Worm (Caenorhabditis elegans) whole organism, L4 larva: Measurements from ENCODE around the gene Y66A7A.4.

Experiments used
- F26F4.8 ChIP-seq: fragments of 200-800 bp; sonication (Bioruptor generic); conservative IDR thresholded peaks from 2 replicates; pipeline ENCODE4 v1.3.6; 2022; ENCODE audit warnings: missing genetic modification characterization, missing compliant biosample characterization
- T26A8.4 ChIP-seq: fragments of 200-800 bp; sonication (Bioruptor generic); IDR thresholded peaks from 2 replicates; pipeline ENCODE4 v1.3.6; 2022; ENCODE audit warnings: missing genetic modification characterization, missing compliant biosample characterization
- Y105C5A.15 ChIP-seq: fragments of 200-800 bp; sonication (Bioruptor generic); IDR thresholded peaks from 2 replicates; pipeline ENCODE4 v1.3.6; 2022; ENCODE audit warnings: missing genetic modification characterization, missing compliant biosample characterization
- Y75B8A.6 ChIP-seq: fragments of 200-800 bp; sonication (Bioruptor generic); IDR thresholded peaks from 2 replicates; pipeline ENCODE4 v1.3.6; 2022; ENCODE audit warnings: missing genetic modification reagents, missing genetic modification characterization, missing compliant biosample characterization
- aha-1 ChIP-seq: fragments of 150-350 bp; peaks from one replicate; lab custom pipeline; 2014; ENCODE audit warnings: missing biosample characterization, missing genetic modification characterization
- arid-1 ChIP-seq: fragments of 200-800 bp; sonication (Bioruptor generic); conservative IDR thresholded peaks from 2 replicates; pipeline ENCODE4 v1.3.6; 2022; ENCODE audit warnings: missing genetic modification reagents, missing genetic modification characterization, missing compliant biosample characterization
- attf-4 ChIP-seq: sonication (generic microtip); optimal IDR thresholded peaks from 3 replicates; lab custom pipeline; 2017; ENCODE audit warnings: missing biosample characterization, missing genetic modification characterization
- ceh-28 ChIP-seq: fragments of 150-350 bp; optimal IDR thresholded peaks from 2 replicates; lab custom pipeline; 2014; ENCODE audit warnings: missing biosample characterization, missing genetic modification reagents, missing genetic modification characterization
- ceh-82 ChIP-seq: sonication (generic microtip); optimal IDR thresholded peaks from 2 replicates; lab custom pipeline; 2017; ENCODE audit warnings: missing biosample characterization, missing genetic modification characterization
- daf-16 ChIP-seq, 3 experiments: sonication (generic microtip); optimal IDR thresholded peaks; 2 replicates each; lab custom pipeline; 2016 to 2017; ENCODE audit warnings: missing genetic modification characterization in 3 of 3, missing genetic modification reagents in 3 of 3, mild to moderate bottlenecking in 2 of 3, missing compliant biosample characterization in 2 of 3, missing biosample characterization in 1 of 3, moderate library complexity in 1 of 3
- daf-8 ChIP-seq: fragments of 200-800 bp; sonication (Bioruptor generic); IDR thresholded peaks from 2 replicates; pipeline ENCODE4 v1.3.6; 2022; ENCODE audit warnings: missing genetic modification characterization, missing compliant biosample characterization
- dmd-8 ChIP-seq: fragments of 200-800 bp; sonication (Bioruptor generic); IDR thresholded peaks from 2 replicates; pipeline ENCODE4 v1.3.6; 2022; ENCODE audit warnings: missing genetic modification characterization, missing compliant biosample characterization
- dpl-1 ChIP-seq: fragments of 150-350 bp; optimal IDR thresholded peaks from 2 replicates; lab custom pipeline; 2014; ENCODE audit warnings: missing biosample characterization, missing genetic modification reagents, missing genetic modification characterization
- egl-27 ChIP-seq: sonication (generic microtip); optimal IDR thresholded peaks from 3 replicates; lab custom pipeline; 2017; ENCODE audit warnings: missing biosample characterization, missing genetic modification reagents, missing genetic modification characterization
- gei-8 ChIP-seq: fragments of 200-800 bp; sonication (Bioruptor generic); optimal IDR thresholded peaks from 2 replicates; lab custom pipeline; 2018; ENCODE audit warnings: mild to moderate bottlenecking, missing genetic modification characterization, missing compliant biosample characterization
- hif-1 ChIP-seq, 2 experiments: sonication (generic microtip); optimal IDR thresholded peaks; 2 replicates each; lab custom pipeline; 2016 to 2017; ENCODE audit warnings: missing compliant biosample characterization in 2 of 2, missing genetic modification characterization in 2 of 2, missing genetic modification reagents in 2 of 2, missing genotype in 2 of 2, mild to moderate bottlenecking in 1 of 2
- hlh-11 ChIP-seq: fragments of 200-800 bp; sonication (Bioruptor generic); optimal IDR thresholded peaks from 2 replicates; lab custom pipeline; 2018; ENCODE audit warnings: mild to moderate bottlenecking, missing genetic modification characterization, missing compliant biosample characterization
- hmg-1.1 ChIP-seq: fragments of 200-800 bp; sonication (Bioruptor generic); IDR thresholded peaks from 2 replicates; pipeline ENCODE4 v1.3.6; 2022; ENCODE audit warnings: missing genetic modification reagents, missing genetic modification characterization, missing compliant biosample characterization
- lin-1 ChIP-seq: fragments of 200-800 bp; sonication (Bioruptor generic); IDR thresholded peaks from 2 replicates; pipeline ENCODE4 v1.3.6; 2022; ENCODE audit warnings: missing genetic modification reagents, missing genetic modification characterization, missing compliant biosample characterization
- lin-15B ChIP-seq: fragments of 150-350 bp; sonication (generic microtip); optimal IDR thresholded peaks from 3 replicates; lab custom pipeline; 2014; ENCODE audit warnings: missing biosample characterization, missing genetic modification characterization
- lin-38 ChIP-seq: fragments of 200-800 bp; sonication (Bioruptor generic); IDR thresholded peaks from 2 replicates; pipeline ENCODE4 v1.3.6; 2022; ENCODE audit warnings: missing genetic modification reagents, missing genetic modification characterization, missing compliant biosample characterization
- lir-3 ChIP-seq: sonication (generic microtip); optimal IDR thresholded peaks from 2 replicates; lab custom pipeline; 2016; ENCODE audit warnings: mild to moderate bottlenecking, missing genetic modification characterization, missing compliant biosample characterization
- lsy-2 ChIP-seq, 2 experiments: fragments of 150-350 bp in 1 of 2; sonication (generic microtip) in 1 of 2; optimal IDR thresholded peaks; 2 replicates each; lab custom pipeline; 2014 to 2017; ENCODE audit warnings: missing biosample characterization in 2 of 2, missing genetic modification characterization in 2 of 2
- mes-2 ChIP-seq: sonication (generic microtip); optimal IDR thresholded peaks from 2 replicates; lab custom pipeline; 2016; ENCODE audit warnings: missing genotype, mild to moderate bottlenecking, missing genetic modification characterization, missing compliant biosample characterization; ENCODE audit not compliant: poor library complexity, severe bottlenecking
- nhr-11 ChIP-seq: fragments of 150-350 bp; optimal IDR thresholded peaks from 2 replicates; lab custom pipeline; 2014; ENCODE audit warnings: missing biosample characterization, missing genetic modification characterization
- nhr-41 ChIP-seq: fragments of 200-800 bp; sonication (Bioruptor generic); IDR thresholded peaks from 2 replicates; pipeline ENCODE4 v1.3.6; 2022; ENCODE audit warnings: missing genetic modification reagents, missing genetic modification characterization, missing compliant biosample characterization
- nhr-6 ChIP-seq: fragments of 150-350 bp; optimal IDR thresholded peaks from 2 replicates; lab custom pipeline; 2014; ENCODE audit warnings: missing biosample characterization, missing genetic modification characterization
- nhr-76 ChIP-seq: fragments of 150-350 bp; optimal IDR thresholded peaks from 2 replicates; lab custom pipeline; 2014; ENCODE audit warnings: missing biosample characterization, missing genetic modification characterization
- nhr-77 ChIP-seq: fragments of 150-350 bp; optimal IDR thresholded peaks from 2 replicates; lab custom pipeline; 2014; ENCODE audit warnings: missing biosample characterization, missing genetic modification characterization
- pqm-1 ChIP-seq: sonication (generic microtip); optimal IDR thresholded peaks from 2 replicates; lab custom pipeline; 2017; ENCODE audit warnings: missing biosample characterization, missing genetic modification characterization
- sdz-12 ChIP-seq: fragments of 200-800 bp; sonication (Bioruptor generic); optimal IDR thresholded peaks from 2 replicates; lab custom pipeline; 2018; ENCODE audit warnings: mild to moderate bottlenecking, missing genetic modification characterization, missing compliant biosample characterization
- set-16 ChIP-seq: fragments of 200-800 bp; sonication (Bioruptor generic); IDR thresholded peaks from 2 replicates; pipeline ENCODE4 v1.3.6; 2022; ENCODE audit warnings: missing genetic modification reagents, missing genetic modification characterization, missing compliant biosample characterization
- skn-1 ChIP-seq: fragments of 150-350 bp; optimal IDR thresholded peaks from 2 replicates; lab custom pipeline; 2014; ENCODE audit warnings: missing biosample characterization, missing genetic modification characterization
- unc-130 ChIP-seq: sonication (generic microtip); optimal IDR thresholded peaks from 2 replicates; lab custom pipeline; 2016; ENCODE audit warnings: missing genetic modification reagents, missing genetic modification characterization, missing compliant biosample characterization
- vab-7 ChIP-seq: fragments of 200-800 bp; sonication (Bioruptor generic); IDR thresholded peaks from 2 replicates; pipeline ENCODE4 v1.3.6; 2022; ENCODE audit warnings: missing genetic modification reagents, missing genetic modification characterization, missing compliant biosample characterization
- zfp-2 ChIP-seq: sonication (generic microtip); optimal IDR thresholded peaks from 2 replicates; lab custom pipeline; 2016; ENCODE audit warnings: mild to moderate bottlenecking, missing genetic modification characterization, missing compliant biosample characterization
- zip-11 ChIP-seq: fragments of 200-800 bp; sonication (Bioruptor generic); IDR thresholded peaks from 2 replicates; pipeline ENCODE4 v1.3.6; 2022; ENCODE audit warnings: missing genetic modification characterization, missing compliant biosample characterization

Gene Y66A7A.4

ce11 chrIII:11612371-11612770 lies at the start of gene Y66A7A.4, which contains the start of gene Y66A7A.9:
TSS of gene Y66A7A.4 (plus strand) at chrIII:11612607.
TSS of gene Y66A7A.9 (minus strand) at chrIII:11612471.
- peak; percentile 32 for TF ChIP-seq aha-1 (tag; lab: Kevin White, UChicago)
- TF ChIP-seq daf-16 (GFP tag; optimal IDR thresholded peaks at IDR 0.05; lab: Kevin White, UChicago): no peak
- no peak for TF ChIP-seq daf-16 (tag; optimal IDR thresholded peaks at IDR 0.05; lab: Kevin White, UChicago)
- no peak for TF ChIP-seq hmg-1.1 (GFP tag; lab: Robert Waterston, UW)
- no peak for TF ChIP-seq nhr-77 (tag; lab: Kevin White, UChicago)

ce11 chrIII:11563417-11563949 lies 48.9 kb upstream of the Y66A7A.4 start, which contains the start of gene Y66D12A.11:
TSS of gene Y66D12A.11 (plus strand) at chrIII:11563467.
- TF ChIP-seq set-16 (GFP tag; lab: Robert Waterston, UW) (peak; percentile 57), attf-4 (no peak), unc-130 (GFP tag; lab: Kevin White, UChicago) (no peak), F26F4.8 (GFP tag; lab: Robert Waterston, UW) (no peak), dmd-8 (GFP tag; lab: Robert Waterston, UW) (0 out of 2 replicates have a peak, but pooled peaks have one; percentile 6)

- TF ChIP-seq Y75B8A.6 (GFP tag; lab: Robert Waterston, UW) (no peak), arid-1 (GFP tag; lab: Robert Waterston, UW) (no peak), pqm-1 (tag; lab: Kevin White, UChicago) (no peak), vab-7 (GFP tag; lab: Robert Waterston, UW) (no peak), daf-8 (GFP tag; lab: Robert Waterston, UW) (no peak), F26F4.8 (GFP tag; lab: Robert Waterston, UW) (no peak), nhr-76 (tag; lab: Kevin White, UChicago) (no peak), dpl-1 (GFP tag; lab: Kevin White, UChicago) (peak; percentile 88), sdz-12 (no peak), nhr-11 (tag; lab: Kevin White, UChicago) (no peak), lir-3 (tag; lab: Kevin White, UChicago) (no peak), skn-1 (tag; lab: Kevin White, UChicago) (no peak), ceh-82 (tag; lab: Kevin White, UChicago) (no peak), ceh-28 (no peak), T26A8.4 (GFP tag; lab: Robert Waterston, UW) (no peak), egl-27 (tag; lab: Kevin White, UChicago) (no peak), Y105C5A.15 (no peak), lin-38 (GFP tag; lab: Robert Waterston, UW) (peak; percentile 91), nhr-41 (GFP tag; lab: Robert Waterston, UW) (no peak), nhr-6 (peak; percentile 37), gei-8 (no peak), zip-11 (no peak), hif-1 (tag; optimal IDR thresholded peaks at IDR 0.05; lab: Kevin White, UChicago) (peak in 1 of 2 experiments; percentile 14), hlh-11 (tag; lab: Kevin White, UChicago) (no peak), zfp-2 (no peak), lin-1 (no peak), lin-15B (tag; lab: Kevin White, UChicago) (no peak), mes-2 (peak; percentile 62), lsy-2 (tag; optimal IDR thresholded peaks at IDR 0.05; lab: Kevin White, UChicago) (peak in 1 of 2 experiments; percentile 40)
Observed at ce11 chrIII:11565602-11566001, 46.8 kb upstream of the Y66A7A.4 start, which contains the start of gene Y66D12A.10. TSS of gene Y66D12A.10 (plus strand) at chrIII:11565874.
